Worm (Caenorhabditis elegans): Measurements from ENCODE around the gene pals-34.

Gene pals-34

DNA sequence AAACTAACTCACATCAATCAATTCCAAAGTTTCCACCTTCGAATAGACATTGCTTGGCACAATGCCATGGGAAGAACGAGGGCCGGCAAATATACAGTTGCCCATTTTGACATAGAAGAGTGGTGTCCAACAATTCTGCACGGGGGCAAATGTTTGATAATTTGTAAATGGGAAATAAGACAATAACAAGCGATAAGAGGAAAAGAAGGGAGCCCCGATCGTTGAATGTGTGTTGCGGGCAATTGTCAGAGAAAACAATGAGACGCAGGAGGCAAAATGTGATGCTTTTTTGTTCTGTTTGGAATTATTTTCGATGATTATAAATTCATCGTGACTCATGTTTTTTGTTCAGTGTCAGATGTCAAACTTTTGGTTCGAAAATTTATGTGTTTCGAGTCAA is at the start of gene pals-34:
Gene pals-34, minus strand, starts transcription at position 280 of the 400 bp plus-strand sequence.
- no peak for TF ChIP-seq T22C8.4 (GFP tag; IDR thresholded peaks at IDR 0.05)
- TF ChIP-seq med-1 (GFP tag; optimal IDR thresholded peaks at IDR 0.05; ENCODE audit: insufficient read depth): no peak
- no peak for TF ChIP-seq ztf-29 (GFP tag; IDR thresholded peaks at IDR 0.05)
- no peak for TF ChIP-seq cog-1 (tag; optimal IDR thresholded peaks at IDR 0.05)
- TF ChIP-seq ref-1 (GFP tag; conservative IDR thresholded peaks at IDR 0.05): no peak
- no peak for TF ChIP-seq ztf-23 (GFP tag; IDR thresholded peaks at IDR 0.05)
- TF ChIP-seq tab-1 (GFP tag; IDR thresholded peaks at IDR 0.05): no peak
- no peak for TF ChIP-seq klf-2 (GFP tag; conservative IDR thresholded peaks at IDR 0.05)
- TF ChIP-seq flt-1 (GFP tag; IDR thresholded peaks at IDR 0.05): no peak

DNA sequence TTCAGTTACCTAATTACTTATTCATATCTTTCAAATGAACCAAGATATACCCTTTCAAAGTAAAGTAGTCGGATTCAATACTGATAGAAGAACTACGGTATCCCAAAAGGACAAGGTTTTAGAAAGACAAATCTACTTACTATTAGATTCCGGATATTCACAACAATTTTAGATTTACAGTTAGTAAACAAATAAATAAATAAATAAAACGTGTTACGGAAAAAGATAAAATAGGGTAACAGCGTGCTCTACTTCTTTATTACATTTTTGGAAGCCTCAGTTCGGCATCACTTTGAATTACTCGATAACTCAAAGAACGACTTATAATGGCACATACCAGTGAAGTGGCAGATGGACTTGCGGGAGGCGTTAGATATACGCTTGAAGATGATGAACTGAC is 48.7 kb upstream of the pals-34 start, which contains the start of gene Y97E10AR.8:
Gene Y97E10AR.8, plus strand, starts transcription at position 301 of the 400 bp plus-strand sequence.
- TF ChIP-seq ztf-29 (GFP tag; IDR thresholded peaks at IDR 0.05): no peak
- TF ChIP-seq tab-1 (GFP tag; IDR thresholded peaks at IDR 0.05): no peak
- TF ChIP-seq cog-1 (tag; optimal IDR thresholded peaks at IDR 0.05): no peak
- TF ChIP-seq flt-1 (GFP tag; IDR thresholded peaks at IDR 0.05): no peak
- TF ChIP-seq ref-1 (GFP tag; conservative IDR thresholded peaks at IDR 0.05): no peak
- TF ChIP-seq klf-2 (GFP tag; conservative IDR thresholded peaks at IDR 0.05): no peak
- TF ChIP-seq med-1 (GFP tag; optimal IDR thresholded peaks at IDR 0.05; ENCODE audit: insufficient read depth): no peak
- TF ChIP-seq ztf-23 (GFP tag; IDR thresholded peaks at IDR 0.05): no peak
- no peak for TF ChIP-seq T22C8.4 (GFP tag; IDR thresholded peaks at IDR 0.05)

DNA sequence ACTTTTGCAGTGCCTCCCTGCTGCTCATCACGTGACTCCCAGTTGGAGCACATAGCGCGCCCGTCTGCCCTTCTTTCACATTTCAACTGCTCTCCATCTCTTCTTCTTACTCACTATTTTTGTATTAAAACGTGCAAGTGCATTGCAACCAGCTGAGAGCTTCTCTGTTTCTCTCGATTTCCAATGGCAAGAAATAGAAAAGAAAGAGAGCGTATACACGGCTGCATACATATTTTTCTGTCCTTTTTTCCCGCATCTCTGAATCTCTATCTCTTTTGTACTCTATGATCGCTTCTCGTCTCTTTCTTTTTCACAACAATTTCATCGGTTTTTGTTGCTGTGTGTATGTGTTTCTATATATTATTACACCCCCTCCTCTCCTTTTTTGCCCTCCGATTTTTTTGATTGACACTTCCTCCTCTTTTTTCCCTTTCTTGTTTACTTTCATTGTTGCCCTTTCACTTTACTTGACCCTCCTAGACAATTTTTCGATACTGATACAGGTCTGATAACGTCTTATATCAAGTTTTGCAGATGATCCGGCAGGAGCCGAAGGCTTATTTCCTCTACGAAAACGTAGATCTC is 44.7 kb upstream of the pals-34 start, which contains the start of gene Y97E10AR.1:
Gene Y97E10AR.1, plus strand, starts transcription at position 535 of the 585 bp plus-strand sequence.
- TF ChIP-seq ref-1 (GFP tag; conservative IDR thresholded peaks at IDR 0.05) (no peak), cog-1 (tag; optimal IDR thresholded peaks at IDR 0.05) (peak; percentile 72), med-1 (GFP tag; optimal IDR thresholded peaks at IDR 0.05; ENCODE audit: insufficient read depth) (no peak), ztf-23 (GFP tag; IDR thresholded peaks at IDR 0.05) (peak; percentile 5; the same call in 1 of the 2 replicates), klf-2 (GFP tag; conservative IDR thresholded peaks at IDR 0.05) (no peak)

DNA sequence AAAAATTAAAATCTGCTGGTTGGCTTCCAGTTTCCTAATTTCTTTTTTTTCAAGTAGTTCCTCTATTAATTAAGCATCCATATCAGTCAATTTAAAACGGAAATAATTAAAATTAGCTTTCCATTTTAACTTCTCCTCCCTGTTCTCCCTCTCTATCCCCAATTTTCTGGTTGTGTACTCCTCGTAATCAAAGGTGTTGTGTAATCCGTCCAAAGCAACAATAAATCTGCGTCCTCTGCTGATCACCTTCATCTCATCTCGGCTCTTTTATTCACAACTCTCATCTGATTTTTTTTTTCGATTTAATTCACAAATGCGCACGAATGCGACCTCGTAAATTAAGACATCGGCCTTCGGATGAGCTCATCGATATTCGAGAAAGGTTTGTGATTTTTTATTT is 39.6 kb upstream of the pals-34 start, which contains the start of gene Y97E10AR.2:
Gene Y97E10AR.2, plus strand, starts transcription at position 301 of the 400 bp plus-strand sequence.
- TF ChIP-seq klf-2 (GFP tag; conservative IDR thresholded peaks at IDR 0.05) (no peak), ztf-23 (GFP tag; IDR thresholded peaks at IDR 0.05) (no peak), T22C8.4 (GFP tag; IDR thresholded peaks at IDR 0.05) (no peak), flt-1 (GFP tag; IDR thresholded peaks at IDR 0.05) (no peak), med-1 (GFP tag; optimal IDR thresholded peaks at IDR 0.05; ENCODE audit: insufficient read depth) (no peak), cog-1 (tag; optimal IDR thresholded peaks at IDR 0.05) (no peak), ref-1 (GFP tag; conservative IDR thresholded peaks at IDR 0.05) (no peak), tab-1 (GFP tag; IDR thresholded peaks at IDR 0.05) (no peak)

DNA sequence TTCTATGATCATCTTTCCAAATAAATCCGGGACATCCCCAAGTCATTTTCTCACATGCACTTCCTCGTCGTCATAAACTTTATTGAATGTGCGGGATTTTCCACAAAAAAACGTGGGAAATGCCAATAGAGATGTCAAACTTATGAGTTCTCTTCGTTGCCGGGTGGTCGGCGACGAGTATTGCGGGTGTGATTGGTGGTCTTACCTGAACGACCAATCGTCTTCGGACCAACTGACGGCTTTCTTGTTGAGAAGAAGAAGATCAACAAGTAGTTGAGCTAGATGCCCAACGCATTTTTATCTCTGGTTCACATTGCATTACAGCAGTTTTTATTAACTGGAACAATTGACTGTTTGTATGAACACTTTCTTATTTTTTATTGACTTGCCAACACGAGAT is 38.9 kb upstream of the pals-34 start:
- no peak for TF ChIP-seq ztf-23 (GFP tag; IDR thresholded peaks at IDR 0.05)
- TF ChIP-seq klf-2 (GFP tag; conservative IDR thresholded peaks at IDR 0.05): no peak
- TF ChIP-seq tab-1 (GFP tag; IDR thresholded peaks at IDR 0.05): no peak
- TF ChIP-seq ref-1 (GFP tag; conservative IDR thresholded peaks at IDR 0.05): no peak
- TF ChIP-seq med-1 (GFP tag; optimal IDR thresholded peaks at IDR 0.05; ENCODE audit: insufficient read depth): no peak
- no peak for TF ChIP-seq cog-1 (tag; optimal IDR thresholded peaks at IDR 0.05)
- no peak for TF ChIP-seq T22C8.4 (GFP tag; IDR thresholded peaks at IDR 0.05)
- no peak for TF ChIP-seq flt-1 (GFP tag; IDR thresholded peaks at IDR 0.05)
- TF ChIP-seq ztf-29 (GFP tag; IDR thresholded peaks at IDR 0.05): no peak

ce11 chrV:7994570-7994969 is 38.3 kb upstream of the pals-34 start, which contains the start of gene ceh-76:
Gene ceh-76 (minus strand): TSS chrV:7994670.
- no peak for TF ChIP-seq ref-1 (GFP tag; conservative IDR thresholded peaks at IDR 0.05)
- TF ChIP-seq klf-2 (GFP tag; conservative IDR thresholded peaks at IDR 0.05): no peak
- no peak for TF ChIP-seq cog-1 (tag; optimal IDR thresholded peaks at IDR 0.05)
- TF ChIP-seq flt-1 (GFP tag; IDR thresholded peaks at IDR 0.05): no peak
- TF ChIP-seq med-1 (GFP tag; optimal IDR thresholded peaks at IDR 0.05; ENCODE audit: insufficient read depth): no peak
- no peak for TF ChIP-seq T22C8.4 (GFP tag; IDR thresholded peaks at IDR 0.05)
- no peak for TF ChIP-seq tab-1 (GFP tag; IDR thresholded peaks at IDR 0.05)
- no peak for TF ChIP-seq ztf-23 (GFP tag; IDR thresholded peaks at IDR 0.05)
- no peak for TF ChIP-seq ztf-29 (GFP tag; IDR thresholded peaks at IDR 0.05)

- TF ChIP-seq cog-1 (tag; optimal IDR thresholded peaks at IDR 0.05): no peak
- TF ChIP-seq ref-1 (GFP tag; conservative IDR thresholded peaks at IDR 0.05): no peak
- TF ChIP-seq med-1 (GFP tag; optimal IDR thresholded peaks at IDR 0.05; ENCODE audit: insufficient read depth): no peak
- TF ChIP-seq T22C8.4 (GFP tag; IDR thresholded peaks at IDR 0.05): no peak
- TF ChIP-seq ztf-29 (GFP tag; IDR thresholded peaks at IDR 0.05): no peak
- no peak for TF ChIP-seq flt-1 (GFP tag; IDR thresholded peaks at IDR 0.05)
- TF ChIP-seq klf-2 (GFP tag; conservative IDR thresholded peaks at IDR 0.05): no peak
- no peak for TF ChIP-seq ztf-23 (GFP tag; IDR thresholded peaks at IDR 0.05)
- no peak for TF ChIP-seq tab-1 (GFP tag; IDR thresholded peaks at IDR 0.05)
Measured at ce11 chrV:7985860-7986259, 29.6 kb upstream of the pals-34 start, which contains the start of gene Y97E10AL.1. Gene Y97E10AL.1 (plus strand): TSS chrV:7986160.

DNA sequence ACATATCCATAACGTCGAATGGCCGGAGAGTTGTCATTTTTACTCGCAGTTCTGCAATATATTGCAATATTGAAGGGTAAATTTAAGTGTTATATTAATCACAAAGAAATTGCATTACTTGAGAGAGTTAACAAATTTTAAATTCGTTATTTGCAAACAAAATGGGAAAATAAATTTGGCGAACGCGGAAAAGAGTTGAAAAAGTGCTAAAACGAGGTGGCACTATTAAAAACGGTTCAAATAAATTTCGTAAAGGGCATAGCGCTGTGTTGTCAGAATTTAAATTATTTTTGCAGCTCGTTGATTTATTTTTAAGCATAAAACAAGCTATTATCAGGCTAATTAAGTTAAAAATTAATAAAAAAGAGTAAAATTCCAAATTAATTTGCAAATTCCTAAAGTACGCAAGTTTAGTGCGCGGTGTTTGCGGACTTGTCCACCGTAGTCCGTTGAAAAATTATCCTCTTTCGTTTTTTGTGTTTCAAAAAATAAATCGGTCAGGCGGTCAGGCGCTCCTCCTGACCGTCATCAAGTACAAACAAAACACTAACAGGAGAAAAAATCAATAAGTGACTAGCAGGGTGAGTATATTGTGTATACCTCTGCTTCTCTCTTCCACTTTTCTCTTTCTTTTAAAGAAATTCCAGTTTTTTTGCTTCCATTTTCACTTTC is 27.2 kb upstream of the pals-34 start, which contains the start of the genes natb-1 and abhd-12:
Gene natb-1, minus strand, starts transcription at position 51 of the 672 bp plus-strand sequence.
Gene abhd-12, plus strand, starts transcription at position 499 of the 672 bp plus-strand sequence.
- no peak for TF ChIP-seq ztf-29 (GFP tag; IDR thresholded peaks at IDR 0.05)
- TF ChIP-seq T22C8.4 (GFP tag; IDR thresholded peaks at IDR 0.05): no peak
- no peak for TF ChIP-seq med-1 (GFP tag; optimal IDR thresholded peaks at IDR 0.05; ENCODE audit: insufficient read depth)
- TF ChIP-seq klf-2 (GFP tag; conservative IDR thresholded peaks at IDR 0.05): no peak
- TF ChIP-seq flt-1 (GFP tag; IDR thresholded peaks at IDR 0.05): 0 out of 2 replicates have a peak, but pooled peaks have one; percentile 52
- TF ChIP-seq tab-1 (GFP tag; IDR thresholded peaks at IDR 0.05): no peak
- no peak for TF ChIP-seq ref-1 (GFP tag; conservative IDR thresholded peaks at IDR 0.05)
